Worm (Caenorhabditis elegans): ENCODE measurements around the gene C55C3.3.

The C55C3.3 gene

ce11 chrIV:5700372-5700771 lies 15.3 kb downstream of the C55C3.3 start:
- TF ChIP-seq unc-62 (GFP tag; optimal IDR thresholded peaks at IDR 0.05 in 1 of 2) (peak in 1 of 2 experiments; percentile 85), unc-62 (tag; optimal IDR thresholded peaks at IDR 0.05) (no peak), lin-13 (GFP tag; optimal IDR thresholded peaks at IDR 0.05) (no peak), nhr-25 (tag; optimal IDR thresholded peaks at IDR 0.05; ENCODE audit: borderline replicate concordance, insufficient read depth) (peak; percentile 10)

ce11 chrIV:5701646-5702045 lies 16.6 kb downstream of the C55C3.3 start:
- TF ChIP-seq nhr-25 (tag; optimal IDR thresholded peaks at IDR 0.05; ENCODE audit: borderline replicate concordance, insufficient read depth), result peak; percentile 17
- no peak for TF ChIP-seq R02D3.7 (tag; optimal IDR thresholded peaks at IDR 0.05)

ce11 chrIV:5703443-5703842 lies 18.4 kb downstream of the C55C3.3 start, which contains the start of the genes C55C3.73 and perm-5:
TSS of gene C55C3.73 (minus strand) at chrIV:5703451.
TSS of gene perm-5 (minus strand) at chrIV:5703468.
- TF ChIP-seq hmg-1.1 (GFP tag; IDR thresholded peaks at IDR 0.05) (no peak), Y48G9A.11 (GFP tag; IDR thresholded peaks at IDR 0.05) (peak; percentile 94), T20F7.1 (GFP tag; optimal IDR thresholded peaks at IDR 0.05) (peak; percentile 10)

- TF ChIP-seq nhr-28 (tag; optimal IDR thresholded peaks at IDR 0.05) (no peak), nhr-102 (tag; optimal IDR thresholded peaks at IDR 0.05) (no peak), mep-1 (tag; optimal IDR thresholded peaks at IDR 0.05) (no peak), dpl-1 (GFP tag; optimal IDR thresholded peaks at IDR 0.05) (no peak), mxl-3 (GFP tag; optimal IDR thresholded peaks at IDR 0.05) (no peak), attf-4 (tag; optimal IDR thresholded peaks at IDR 0.05) (no peak), nhr-41 (GFP tag; IDR thresholded peaks at IDR 0.05) (no peak), fos-1 (tag; optimal IDR thresholded peaks at IDR 0.05) (no peak), pqm-1 (tag; optimal IDR thresholded peaks at IDR 0.05) (no peak), arid-1 (GFP tag; conservative IDR thresholded peaks at IDR 0.05) (no peak), ctbp-1 (GFP tag; IDR thresholded peaks at IDR 0.05) (no peak), duxl-1 (tag; optimal IDR thresholded peaks at IDR 0.05; ENCODE audit: poor library complexity) (no peak), ceh-28 (tag; optimal IDR thresholded peaks at IDR 0.05) (no peak), nhr-25 (tag; optimal IDR thresholded peaks at IDR 0.05; ENCODE audit: borderline replicate concordance, insufficient read depth) (no peak)
These were observed 18.8 kb downstream of the C55C3.3 start for ce11 chrIV:5703917-5704316.

- TF ChIP-seq mdl-1 (tag; optimal IDR thresholded peaks at IDR 0.05) (peak; percentile 3 to 8), lim-7 (GFP tag; IDR thresholded peaks at IDR 0.05) (no peak), F44E2.7 (GFP tag; IDR thresholded peaks at IDR 0.05) (no peak), mxl-3 (GFP tag; optimal IDR thresholded peaks at IDR 0.05) (peak; percentile 82), daf-8 (GFP tag; IDR thresholded peaks at IDR 0.05) (no peak), hmg-1.1 (GFP tag; IDR thresholded peaks at IDR 0.05) (no peak), nhr-25 (tag; optimal IDR thresholded peaks at IDR 0.05; ENCODE audit: borderline replicate concordance, insufficient read depth) (peak; percentile 64), unc-130 (GFP tag; optimal IDR thresholded peaks at IDR 0.05) (no peak), unc-62 (GFP tag; optimal IDR thresholded peaks at IDR 0.05 in 1 of 2) (peak in 1 of 2 experiments; percentile 46), unc-62 (tag; optimal IDR thresholded peaks at IDR 0.05) (no peak), lin-29 (GFP tag; IDR thresholded peaks at IDR 0.05) (peak; percentile 41; the same call in 1 of the 2 replicates)
These were observed 21.5 kb downstream of the C55C3.3 start for ce11 chrIV:5706603-5707002.

DNA sequence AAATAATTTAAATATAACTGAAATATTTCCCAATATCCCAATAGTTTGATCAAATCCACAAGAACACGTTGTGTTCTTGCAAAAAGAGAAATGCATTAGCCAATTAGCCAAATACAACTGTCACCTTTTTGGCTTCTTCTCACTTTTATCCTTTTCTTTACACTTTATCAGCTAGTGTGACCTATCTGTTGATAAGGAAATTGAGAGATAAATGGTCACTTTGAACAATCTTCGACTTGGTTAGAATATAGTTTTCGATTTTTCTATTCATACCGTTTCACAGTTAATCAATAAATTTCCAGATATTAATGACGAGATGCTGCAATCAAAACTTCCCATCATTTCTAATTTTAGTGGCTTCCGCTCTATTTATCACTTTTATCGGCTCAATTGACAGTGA lies 23.7 kb downstream of the C55C3.3 start, which contains the start of gene C55C3.1:
Gene C55C3.1, plus strand, starts transcription at position 301 of the 400 bp plus-strand sequence.
- TF ChIP-seq R02D3.7 (tag; optimal IDR thresholded peaks at IDR 0.05), result no peak
- TF ChIP-seq lin-29 (GFP tag; IDR thresholded peaks at IDR 0.05), result no peak
- no peak for TF ChIP-seq tag-97 (GFP tag; IDR thresholded peaks at IDR 0.05)
- no peak for TF ChIP-seq dve-1 (tag; optimal IDR thresholded peaks at IDR 0.05; ENCODE audit: insufficient read depth)
- no peak for TF ChIP-seq ceh-20 (GFP tag; IDR thresholded peaks at IDR 0.05)
- no peak for TF ChIP-seq nhr-41 (GFP tag; IDR thresholded peaks at IDR 0.05)
- no peak for TF ChIP-seq hlh-30 (tag; optimal IDR thresholded peaks at IDR 0.05; ENCODE audit: insufficient read depth)
- TF ChIP-seq ztf-7 (tag; optimal IDR thresholded peaks at IDR 0.05), result no peak
- TF ChIP-seq madf-5 (GFP tag; IDR thresholded peaks at IDR 0.05), result no peak
- TF ChIP-seq madf-9 (GFP tag; conservative IDR thresholded peaks at IDR 0.05), result no peak
- TF ChIP-seq egl-43 (GFP tag; IDR thresholded peaks at IDR 0.05), result no peak
- no peak for TF ChIP-seq dmd-6 (GFP tag; IDR thresholded peaks at IDR 0.05)
